Worm (Caenorhabditis elegans) whole organism, young adult: ENCODE results near the gene K07E8.7.

Experiments
- F10E7.11 ChIP-seq: sonication (generic microtip); optimal IDR thresholded peaks from 2 replicates; lab custom pipeline; 2017; ENCODE audit warnings: mild to moderate bottlenecking, missing genetic modification characterization, moderate library complexity, missing compliant biosample characterization
- F52B5.7 ChIP-seq: sonication (generic microtip); optimal IDR thresholded peaks from 2 replicates; lab custom pipeline; 2016; ENCODE audit warnings: mild to moderate bottlenecking, missing genetic modification characterization, missing compliant biosample characterization
- attf-5 ChIP-seq: fragments of 200-800 bp; sonication (Bioruptor generic); optimal IDR thresholded peaks from 2 replicates; lab custom pipeline; 2018; ENCODE audit warnings: mild to moderate bottlenecking, missing genetic modification characterization, missing compliant biosample characterization
- cebp-1 ChIP-seq, 2 experiments: fragments of 200-800 bp in 1 of 2; sonication (Bioruptor generic) in 1 of 2; sonication (generic microtip) in 1 of 2; IDR thresholded peaks in 1 of 2; optimal IDR thresholded peaks in 1 of 2; 2 replicates each; pipeline versions ENCODE4 v1.3.6 to Lab custom; 2017 to 2022; ENCODE audit warnings: missing compliant biosample characterization in 2 of 2, missing genetic modification characterization in 2 of 2, mild to moderate bottlenecking in 1 of 2, missing genetic modification reagents in 1 of 2, moderate library complexity in 1 of 2
- ceh-100 ChIP-seq: fragments of 200-800 bp; sonication (Bioruptor generic); IDR thresholded peaks from 2 replicates; pipeline ENCODE4 v1.3.6; 2022; ENCODE audit warnings: missing genetic modification reagents, missing genetic modification characterization, missing compliant biosample characterization
- egl-44 ChIP-seq: fragments of 200-800 bp; sonication (Bioruptor generic); IDR thresholded peaks from 2 replicates; pipeline ENCODE4 v1.3.6; 2022; ENCODE audit warnings: missing genetic modification reagents, missing genetic modification characterization, missing compliant biosample characterization
- ets-4 ChIP-seq: fragments of 200-800 bp; sonication (Bioruptor generic); optimal IDR thresholded peaks from 2 replicates; lab custom pipeline; 2018; ENCODE audit warnings: mild to moderate bottlenecking, missing genetic modification characterization, missing compliant biosample characterization
- nhr-80 ChIP-seq: sonication (generic microtip); optimal IDR thresholded peaks from 2 replicates; lab custom pipeline; 2016; ENCODE audit warnings: missing genetic modification characterization, missing compliant biosample characterization
- pha-4 ChIP-seq: fragments of 150-350 bp; sonication (generic microtip); optimal IDR thresholded peaks from 2 replicates; lab custom pipeline; 2014; ENCODE audit warnings: missing biosample characterization, missing genetic modification reagents, missing genetic modification characterization

- TF ChIP-seq cebp-1 (GFP tag; IDR thresholded peaks at IDR 0.05; lab: Robert Waterston, UW) (no peak), cebp-1 (tag; optimal IDR thresholded peaks at IDR 0.05; lab: Kevin White, UChicago) (no peak), pha-4 (tag; lab: Kevin White, UChicago) (no peak), ceh-100 (no peak), egl-44 (no peak), F10E7.11 (tag; lab: Kevin White, UChicago) (no peak), nhr-80 (tag; lab: Kevin White, UChicago) (no peak), attf-5 (GFP tag; lab: Kevin White, UChicago) (no peak), ets-4 (GFP tag; lab: Kevin White, UChicago) (no peak), F52B5.7 (tag; lab: Kevin White, UChicago) (no peak)
Measured at ce11 chrII:633984-634383, 16.2 kb downstream of the K07E8.7 start, which contains the start of gene T04B8.1.
